Fruit fly (Drosophila melanogaster): ENCODE data around the gene RpS4.

- TF ChIP-seq CG8478 (optimal IDR thresholded peaks at IDR 0.05) (no peak), CTCF (optimal IDR thresholded peaks at IDR 0.05) (no peak)
Measured at dm6 chr3L:13081284-13081937, 39.9 kb downstream of the RpS4 start.

All from S2 (cell line).